Worm (Caenorhabditis elegans): ENCODE measurements around the gene F09C6.3.

DNA sequence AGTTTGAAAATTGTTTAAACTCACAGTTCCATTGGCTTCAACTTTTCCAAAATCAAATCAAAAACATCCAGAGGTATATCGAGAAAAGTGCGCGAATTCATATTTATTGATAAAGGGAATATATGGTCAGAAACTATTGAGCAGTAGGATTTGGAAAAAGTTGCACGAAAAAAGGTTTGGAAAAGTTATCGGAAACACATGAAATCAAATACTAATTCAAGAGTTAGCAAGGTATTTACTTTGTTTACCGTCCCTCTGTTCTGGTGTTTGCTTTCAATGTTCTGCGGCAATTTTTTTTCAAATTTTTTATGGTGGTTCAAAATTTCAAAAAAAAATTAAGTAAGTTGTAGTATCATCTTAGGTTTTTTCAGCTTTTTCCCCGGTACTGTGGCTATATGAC is 19.4 kb upstream of the F09C6.3 start, which contains the start of gene fbxa-45:
- no peak for TF ChIP-seq lin-15B (tag; optimal IDR thresholded peaks at IDR 0.05)
- no peak for TF ChIP-seq ama-1 (optimal IDR thresholded peaks at IDR 0.05)
- no peak for TF ChIP-seq nhr-237 (tag; optimal IDR thresholded peaks at IDR 0.05)
- TF ChIP-seq mdl-1 (tag; optimal IDR thresholded peaks at IDR 0.05), result no peak
- TF ChIP-seq snpc-4 (tag; optimal IDR thresholded peaks at IDR 0.05), result no peak

All from whole organism, L3 larva.